Worm (Caenorhabditis elegans) whole organism, late embryonic: Measurements from ENCODE around the gene egl-19.

ENCODE experiments used
- F13H6.1 ChIP-seq: sonication (generic microtip); optimal IDR thresholded peaks from 2 replicates; lab custom pipeline; 2016; ENCODE audit warnings: missing genetic modification characterization, missing compliant biosample characterization
- K02D7.2 ChIP-seq: sonication (generic microtip); optimal IDR thresholded peaks from 2 replicates; lab custom pipeline; 2017; ENCODE audit warnings: mild to moderate bottlenecking, missing genetic modification characterization, missing compliant biosample characterization
- K09A11.1 ChIP-seq: sonication (generic microtip); optimal IDR thresholded peaks from 2 replicates; lab custom pipeline; 2017; ENCODE audit warnings: antibody characterized with exemption, mild to moderate bottlenecking, missing genetic modification characterization, missing compliant biosample characterization; ENCODE audit not compliant: insufficient read depth
- T23F11.4 ChIP-seq: fragments of 200-800 bp; sonication (Bioruptor generic); optimal IDR thresholded peaks from 2 replicates; lab custom pipeline; 2018; ENCODE audit warnings: mild to moderate bottlenecking, missing genetic modification characterization, missing compliant biosample characterization
- ahr-1 ChIP-seq: sonication (generic microtip); optimal IDR thresholded peaks from 2 replicates; lab custom pipeline; 2016; ENCODE audit warnings: missing genetic modification characterization, missing compliant biosample characterization
- ceh-18 ChIP-seq: sonication (generic microtip); optimal IDR thresholded peaks from 2 replicates; lab custom pipeline; 2016; ENCODE audit warnings: missing genetic modification characterization, missing compliant biosample characterization
- ceh-19 ChIP-seq: fragments of 200-800 bp; sonication (Bioruptor generic); optimal IDR thresholded peaks from 2 replicates; lab custom pipeline; 2018; ENCODE audit warnings: mild to moderate bottlenecking, missing genetic modification characterization, missing compliant biosample characterization
- ceh-22 ChIP-seq: sonication (generic microtip); optimal IDR thresholded peaks from 2 replicates; lab custom pipeline; 2017; ENCODE audit warnings: missing biosample characterization, missing genetic modification characterization
- ceh-24 ChIP-seq: sonication (generic microtip); optimal IDR thresholded peaks from 2 replicates; lab custom pipeline; 2016; ENCODE audit warnings: mild to moderate bottlenecking, missing genetic modification characterization, missing compliant biosample characterization
- ceh-30 ChIP-seq: fragments of 150-350 bp; optimal IDR thresholded peaks from 2 replicates; lab custom pipeline; 2014; ENCODE audit warnings: missing biosample characterization, missing genetic modification characterization
- ceh-31 ChIP-seq: sonication (generic microtip); optimal IDR thresholded peaks from 2 replicates; lab custom pipeline; 2016; ENCODE audit warnings: missing genetic modification characterization, missing compliant biosample characterization
- ceh-45 ChIP-seq: fragments of 200-800 bp; sonication (Bioruptor generic); IDR thresholded peaks from 2 replicates; pipeline ENCODE4 v1.3.6; 2022; ENCODE audit warnings: missing genetic modification reagents, missing genetic modification characterization, missing compliant biosample characterization
- ceh-9 ChIP-seq: sonication (generic microtip); optimal IDR thresholded peaks from 2 replicates; lab custom pipeline; 2016; ENCODE audit warnings: mild to moderate bottlenecking, missing genetic modification characterization, inconsistent platforms, missing compliant biosample characterization
- dmd-4 ChIP-seq: sonication (generic microtip); optimal IDR thresholded peaks from 2 replicates; lab custom pipeline; 2016; ENCODE audit warnings: borderline replicate concordance, missing genetic modification characterization, missing compliant biosample characterization
- elt-2 ChIP-seq: sonication (generic microtip); optimal IDR thresholded peaks from 2 replicates; lab custom pipeline; 2016; ENCODE audit warnings: missing genetic modification reagents, missing genetic modification characterization, missing compliant biosample characterization
- elt-4 ChIP-seq: sonication (generic microtip); optimal IDR thresholded peaks from 2 replicates; lab custom pipeline; 2016; ENCODE audit warnings: missing genetic modification characterization, missing compliant biosample characterization
- ets-4 ChIP-seq: sonication (generic microtip); optimal IDR thresholded peaks from 2 replicates; lab custom pipeline; 2016; ENCODE audit warnings: missing genetic modification characterization, missing compliant biosample characterization
- eyg-1 ChIP-seq: sonication (generic microtip); optimal IDR thresholded peaks from 2 replicates; lab custom pipeline; 2016; ENCODE audit warnings: missing genotype, missing genetic modification characterization, missing compliant biosample characterization
- fax-1 ChIP-seq: sonication (generic microtip); optimal IDR thresholded peaks from 2 replicates; lab custom pipeline; 2016; ENCODE audit warnings: missing genotype, missing genetic modification characterization, missing compliant biosample characterization
- hlh-13 ChIP-seq: fragments of 200-800 bp; sonication (Bioruptor generic); optimal IDR thresholded peaks from 2 replicates; lab custom pipeline; 2018; ENCODE audit warnings: mild to moderate bottlenecking, missing genetic modification characterization, missing compliant biosample characterization
- hlh-15 ChIP-seq: sonication (generic microtip); optimal IDR thresholded peaks from 2 replicates; lab custom pipeline; 2016; ENCODE audit warnings: missing genetic modification characterization, missing compliant biosample characterization
- hlh-30 ChIP-seq: sonication (generic microtip); optimal IDR thresholded peaks from 2 replicates; lab custom pipeline; 2017; ENCODE audit warnings: antibody characterized with exemption, missing genetic modification characterization, missing compliant biosample characterization; ENCODE audit not compliant: insufficient read depth
- lim-6 ChIP-seq: sonication (generic microtip); optimal IDR thresholded peaks from 2 replicates; lab custom pipeline; 2016; ENCODE audit warnings: missing genetic modification characterization, missing compliant biosample characterization
- lin-11 ChIP-seq: fragments of 200-800 bp; sonication (Bioruptor generic); optimal IDR thresholded peaks from 2 replicates; lab custom pipeline; 2018; ENCODE audit warnings: mild to moderate bottlenecking, missing genetic modification characterization, missing compliant biosample characterization
- madf-2 ChIP-seq: sonication (generic microtip); optimal IDR thresholded peaks from 2 replicates; lab custom pipeline; 2017; ENCODE audit warnings: missing genetic modification characterization, missing compliant biosample characterization
- mec-3 ChIP-seq: sonication (generic microtip); optimal IDR thresholded peaks from 2 replicates; lab custom pipeline; 2016; ENCODE audit warnings: borderline replicate concordance, missing genetic modification characterization, missing compliant biosample characterization
- nhr-232 ChIP-seq: sonication (generic microtip); optimal IDR thresholded peaks from 2 replicates; lab custom pipeline; 2016; ENCODE audit warnings: missing genetic modification characterization, missing compliant biosample characterization
- odd-2 ChIP-seq: sonication (generic microtip); optimal IDR thresholded peaks from 2 replicates; lab custom pipeline; 2017; ENCODE audit warnings: antibody characterized with exemption, mild to moderate bottlenecking, missing genetic modification characterization, missing compliant biosample characterization
- pax-1 ChIP-seq: fragments of 150-350 bp; optimal IDR thresholded peaks from 2 replicates; lab custom pipeline; 2014; ENCODE audit warnings: missing biosample characterization, missing genetic modification characterization
- pha-4 ChIP-seq: fragments of 150-350 bp; optimal IDR thresholded peaks from 2 replicates; lab custom pipeline; 2018; ENCODE audit warnings: missing biosample characterization, missing genetic modification reagents, missing genetic modification characterization
- rnt-1 ChIP-seq: sonication (generic microtip); optimal IDR thresholded peaks from 2 replicates; lab custom pipeline; 2016; ENCODE audit warnings: missing genetic modification characterization, missing compliant biosample characterization
- sdc-2 ChIP-seq: sonication (generic microtip); optimal IDR thresholded peaks from 2 replicates; lab custom pipeline; 2016; ENCODE audit warnings: missing genotype, missing genetic modification characterization, missing compliant biosample characterization
- sox-2 ChIP-seq: fragments of 200-800 bp; sonication (Bioruptor generic); IDR thresholded peaks from 2 replicates; pipeline ENCODE4 v1.3.6; 2022; ENCODE audit warnings: missing genetic modification reagents, missing genetic modification characterization, missing compliant biosample characterization
- sox-4 ChIP-seq: sonication (generic microtip); optimal IDR thresholded peaks from 2 replicates; lab custom pipeline; 2017; ENCODE audit warnings: mild to moderate bottlenecking, missing genetic modification characterization, inconsistent platforms, missing compliant biosample characterization
- syd-9 ChIP-seq: sonication (generic microtip); optimal IDR thresholded peaks from 2 replicates; lab custom pipeline; 2016; ENCODE audit warnings: mild to moderate bottlenecking, missing genetic modification characterization, moderate library complexity, missing compliant biosample characterization
- tbx-2 ChIP-seq: sonication (generic microtip); optimal IDR thresholded peaks from 2 replicates; lab custom pipeline; 2016; ENCODE audit warnings: missing genetic modification characterization, missing compliant biosample characterization
- zip-5 ChIP-seq: sonication (generic microtip); optimal IDR thresholded peaks from 2 replicates; lab custom pipeline; 2016; ENCODE audit warnings: missing genetic modification characterization, missing compliant biosample characterization
- ztf-16 ChIP-seq: sonication (generic microtip); optimal IDR thresholded peaks from 2 replicates; lab custom pipeline; 2017; ENCODE audit warnings: missing genetic modification characterization, missing compliant biosample characterization

Gene egl-19

ce11 chrIV:7456225-7456624 is 50.8 kb downstream of the egl-19 start, which contains the start of gene F13B6.1:
TSS of gene F13B6.1 (plus strand) at chrIV:7456525.
- TF ChIP-seq odd-2 (no peak), ets-4 (tag; lab: Kevin White, UChicago) (no peak), rnt-1 (tag; lab: Kevin White, UChicago) (no peak), elt-4 (no peak), syd-9 (tag; lab: Kevin White, UChicago) (no peak), K09A11.1 (no peak), dmd-4 (tag; lab: Kevin White, UChicago) (no peak), hlh-30 (tag; lab: Kevin White, UChicago) (no peak), hlh-15 (tag; lab: Kevin White, UChicago) (no peak), pha-4 (no peak), lim-6 (no peak), tbx-2 (tag; lab: Kevin White, UChicago) (no peak), sox-2 (GFP tag; lab: Robert Waterston, UW) (no peak), sdc-2 (no peak)

- TF ChIP-seq nhr-232 (no peak), lin-11 (tag; lab: Kevin White, UChicago) (no peak)
These were observed 54.8 kb downstream of the egl-19 start, which contains the start of gene F13B6.2 for ce11 chrIV:7460225-7460624. TSS of gene F13B6.2 (minus strand) at chrIV:7460325.

ce11 chrIV:7465857-7466256 is 60.5 kb downstream of the egl-19 start, which contains the start of gene F13B6.3:
TSS of gene F13B6.3 (minus strand) at chrIV:7465957.
- no peak for TF ChIP-seq ceh-22 (tag; lab: Kevin White, UChicago)
- no peak for TF ChIP-seq hlh-30 (tag; lab: Kevin White, UChicago)
- TF ChIP-seq mec-3 (tag; lab: Kevin White, UChicago), result no peak
- TF ChIP-seq ceh-24 (tag; lab: Kevin White, UChicago), result no peak
- no peak for TF ChIP-seq ceh-30
- no peak for TF ChIP-seq zip-5 (tag; lab: Kevin White, UChicago)
- TF ChIP-seq sox-4, result no peak
- TF ChIP-seq pax-1 (tag; lab: Kevin White, UChicago), result no peak
- no peak for TF ChIP-seq T23F11.4 (GFP tag; lab: Kevin White, UChicago)
- no peak for TF ChIP-seq elt-2
- TF ChIP-seq hlh-13 (GFP tag; lab: Kevin White, UChicago), result no peak
- no peak for TF ChIP-seq F13H6.1 (tag; lab: Kevin White, UChicago)
- TF ChIP-seq dmd-4 (tag; lab: Kevin White, UChicago), result no peak
- no peak for TF ChIP-seq ceh-31 (tag; lab: Kevin White, UChicago)
- TF ChIP-seq ahr-1, result no peak
- no peak for TF ChIP-seq tbx-2 (tag; lab: Kevin White, UChicago)
- TF ChIP-seq ztf-16, result no peak
- TF ChIP-seq ceh-18, result no peak
- no peak for TF ChIP-seq fax-1 (tag; lab: Kevin White, UChicago)
- no peak for TF ChIP-seq K02D7.2 (tag; lab: Kevin White, UChicago)
- TF ChIP-seq, all 69 proteins: peak for 0

DNA sequence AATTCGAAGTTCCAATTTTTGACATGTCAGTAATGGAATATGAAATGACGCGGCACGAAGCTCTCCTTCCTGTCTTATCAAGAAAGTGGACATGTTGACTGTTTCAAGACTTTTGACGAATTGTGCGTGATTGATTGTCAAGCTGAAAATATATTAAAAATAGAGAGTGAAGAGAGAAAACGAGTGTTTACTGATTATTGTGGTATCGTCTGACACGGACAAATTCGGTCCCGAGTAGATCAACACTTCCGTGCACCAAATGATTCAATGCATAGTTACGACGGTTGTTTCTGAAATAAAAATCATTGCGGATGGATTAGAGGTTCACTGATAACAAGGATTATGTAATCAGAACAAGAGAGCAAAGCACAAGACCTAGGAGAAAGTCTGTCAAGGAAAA is 61.8 kb downstream of the egl-19 start:
- TF ChIP-seq sox-2 (GFP tag; lab: Robert Waterston, UW) (no peak), ceh-19 (GFP tag; lab: Kevin White, UChicago) (no peak), eyg-1 (no peak), madf-2 (tag; lab: Kevin White, UChicago) (no peak), ceh-9 (no peak), zip-5 (tag; lab: Kevin White, UChicago) (no peak), elt-4 (no peak), ceh-45 (GFP tag; lab: Robert Waterston, UW) (no peak)
